Fruit fly (Drosophila melanogaster): ENCODE measurements around the gene Sgs7.

DNA sequence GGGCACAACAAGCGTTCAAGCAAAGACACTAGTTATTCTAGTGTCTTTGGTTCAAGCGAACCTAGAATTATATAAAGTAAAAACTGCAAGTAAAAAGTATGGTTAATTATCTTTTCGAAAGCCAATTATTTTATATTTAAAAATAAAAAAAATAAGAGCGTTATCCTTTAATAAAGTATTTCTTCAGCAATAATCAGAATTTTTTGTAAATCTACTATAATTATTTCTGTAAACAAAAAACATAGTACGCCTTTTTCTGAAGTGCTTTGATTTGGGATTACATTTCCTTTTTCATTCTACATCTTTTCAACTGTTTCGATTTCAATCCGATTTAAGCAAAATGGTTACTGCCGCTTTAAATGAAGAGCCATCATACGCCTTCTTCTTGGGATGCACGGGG, 35.0 kb upstream of the Sgs7 start, which contains the start of gene Vha16-2:
- TF ChIP-seq D1 (tag; optimal IDR thresholded peaks at IDR 0.05) (no peak), CG12605 (GFP tag; IDR thresholded peaks at IDR 0.05) (no peak), CG4496 (GFP tag; IDR thresholded peaks at IDR 0.05) (no peak), EcR (GFP tag; optimal IDR thresholded peaks at IDR 0.05) (no peak), CG15710 (tag; optimal IDR thresholded peaks at IDR 0.05) (no peak), CG9948 (tag; optimal IDR thresholded peaks at IDR 0.05) (no peak), CG32121 (GFP tag; IDR thresholded peaks at IDR 0.05) (no peak), rn (GFP tag; IDR thresholded peaks at IDR 0.05) (no peak), CG10348 (GFP tag; IDR thresholded peaks at IDR 0.05) (no peak), fd96Ca (GFP tag; IDR thresholded peaks at IDR 0.05) (no peak), CG17806 (tag; optimal IDR thresholded peaks at IDR 0.05) (no peak)

Data from whole organism, pupa.